Worm (Caenorhabditis elegans): ENCODE measurements around the gene Y41D4A.3.

The Y41D4A.3 gene

DNA sequence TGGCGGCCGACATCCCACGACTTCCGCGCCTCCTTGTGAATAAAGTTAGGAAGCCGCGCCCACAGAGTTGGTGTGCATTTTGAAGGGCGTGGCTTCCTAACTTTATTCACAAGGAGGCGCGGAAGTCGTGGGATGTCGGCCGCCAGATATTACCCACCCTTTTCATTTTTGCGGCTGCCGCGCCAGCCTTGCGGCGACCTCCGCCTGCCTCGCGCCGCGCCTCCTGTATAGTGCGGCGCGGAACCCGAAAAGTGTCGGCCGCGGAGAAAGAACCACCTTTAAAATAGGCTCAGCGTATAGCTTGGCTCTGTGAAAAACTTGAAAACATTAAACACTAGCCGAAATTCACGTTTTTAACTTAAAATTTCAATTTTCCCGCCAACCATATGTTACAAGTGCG lies 9.9 kb downstream of the Y41D4A.3 start:
- TF ChIP-seq snpc-4 (tag; optimal IDR thresholded peaks at IDR 0.05) (no peak), jun-1 (tag; optimal IDR thresholded peaks at IDR 0.05) (no peak), dsc-1 (tag; optimal IDR thresholded peaks at IDR 0.05) (no peak), zip-4 (GFP tag; optimal IDR thresholded peaks at IDR 0.05) (no peak), skn-1 (tag; optimal IDR thresholded peaks at IDR 0.05) (no peak), ztf-4 (tag; optimal IDR thresholded peaks at IDR 0.05) (no peak), tlp-1 (tag; optimal IDR thresholded peaks at IDR 0.05) (no peak), pax-3 (tag; optimal IDR thresholded peaks at IDR 0.05) (no peak), unc-30 (tag; optimal IDR thresholded peaks at IDR 0.05) (no peak), grh-1 (GFP tag; IDR thresholded peaks at IDR 0.05) (no peak), lir-3 (tag; optimal IDR thresholded peaks at IDR 0.05; ENCODE audit: poor library complexity) (no peak), rnt-1 (tag; optimal IDR thresholded peaks at IDR 0.05) (no peak), ceh-8 (GFP tag; optimal IDR thresholded peaks at IDR 0.05) (no peak), swsn-7 (tag; optimal IDR thresholded peaks at IDR 0.05) (no peak), unc-130 (tag; optimal IDR thresholded peaks at IDR 0.05) (no peak), unc-86 (tag; optimal IDR thresholded peaks at IDR 0.05) (no peak), ceh-63 (GFP tag; optimal IDR thresholded peaks at IDR 0.05) (no peak), mdl-1 (tag; optimal IDR thresholded peaks at IDR 0.05) (no peak)

DNA sequence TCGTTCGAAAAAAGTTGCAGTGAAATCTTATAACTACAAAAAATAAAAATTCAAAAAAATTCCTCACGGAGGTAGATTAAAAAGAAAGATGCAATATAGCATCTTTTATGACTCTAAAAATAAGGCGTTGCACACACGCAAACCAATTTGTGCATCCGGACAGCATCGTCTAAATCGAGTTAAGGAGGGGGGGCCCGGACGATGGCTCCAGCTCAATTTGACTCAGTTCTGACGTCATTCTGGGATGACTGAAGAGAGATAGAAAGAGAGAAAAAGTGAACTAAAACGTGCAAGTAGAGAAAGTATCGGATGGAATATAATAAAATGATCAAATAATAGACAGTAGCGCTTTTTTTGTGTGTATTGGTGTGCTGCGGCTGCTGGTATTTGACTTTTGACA lies 12.4 kb downstream of the Y41D4A.3 start:
- TF ChIP-seq nhr-19 (GFP tag; conservative IDR thresholded peaks at IDR 0.05) (no peak), grh-1 (GFP tag; IDR thresholded peaks at IDR 0.05) (no peak), sptf-1 (tag; optimal IDR thresholded peaks at IDR 0.05) (no peak), fkh-10 (GFP tag; optimal IDR thresholded peaks at IDR 0.05) (peak; percentile 41), lsy-2 (tag; optimal IDR thresholded peaks at IDR 0.05) (peak; percentile 3 to 36), nhr-28 (tag; optimal IDR thresholded peaks at IDR 0.05) (no peak), tbx-2 (tag; optimal IDR thresholded peaks at IDR 0.05) (peak; percentile 46), mdl-1 (tag; optimal IDR thresholded peaks at IDR 0.05) (no peak), nhr-47 (tag; optimal IDR thresholded peaks at IDR 0.05) (peak; percentile 55), blmp-1 (tag; optimal IDR thresholded peaks at IDR 0.05) (no peak), alr-1 (tag; optimal IDR thresholded peaks at IDR 0.05; ENCODE audit: borderline replicate concordance) (no peak), lin-14 (GFP tag; optimal IDR thresholded peaks at IDR 0.05) (peak; percentile 94), nhr-11 (tag; optimal IDR thresholded peaks at IDR 0.05) (no peak), mef-2 (tag; optimal IDR thresholded peaks at IDR 0.05) (no peak), ceh-90 (tag; optimal IDR thresholded peaks at IDR 0.05) (no peak), mep-1 (tag; optimal IDR thresholded peaks at IDR 0.05) (peak; percentile 23), vab-15 (tag; optimal IDR thresholded peaks at IDR 0.05) (no peak), zip-4 (GFP tag; optimal IDR thresholded peaks at IDR 0.05) (no peak), swsn-7 (tag; optimal IDR thresholded peaks at IDR 0.05) (peak; percentile 33), nhr-237 (tag; optimal IDR thresholded peaks at IDR 0.05) (no peak), nhr-85 (tag) (no peak), lin-39 (tag; optimal IDR thresholded peaks at IDR 0.05) (no peak), nhr-90 (tag; optimal IDR thresholded peaks at IDR 0.05; ENCODE audit: poor library complexity) (no peak), hlh-4 (tag; optimal IDR thresholded peaks at IDR 0.05) (no peak), dsc-1 (tag; optimal IDR thresholded peaks at IDR 0.05) (no peak), lin-15B (tag; optimal IDR thresholded peaks at IDR 0.05) (no peak), hlh-17 (GFP tag; optimal IDR thresholded peaks at IDR 0.05; ENCODE audit: borderline replicate concordance) (no peak), Y116A8C.19 (tag; optimal IDR thresholded peaks at IDR 0.05; ENCODE audit: borderline replicate concordance) (no peak), ztf-11 (tag; optimal IDR thresholded peaks at IDR 0.05) (no peak), lir-3 (tag; optimal IDR thresholded peaks at IDR 0.05; ENCODE audit: poor library complexity) (no peak), dpl-1 (GFP tag; optimal IDR thresholded peaks at IDR 0.05) (no peak), mab-9 (GFP tag; IDR thresholded peaks at IDR 0.05) (no peak), snu-23 (GFP tag; optimal IDR thresholded peaks at IDR 0.05) (peak; percentile 27), ceh-88 (GFP tag; IDR thresholded peaks at IDR 0.05) (no peak), xbp-1 (tag; optimal IDR thresholded peaks at IDR 0.05) (peak; percentile 22), unc-30 (tag; optimal IDR thresholded peaks at IDR 0.05) (no peak), C34B4.2 (tag; optimal IDR thresholded peaks at IDR 0.05) (no peak), nhr-71 (tag; optimal IDR thresholded peaks at IDR 0.05) (peak; percentile 63), nhr-84 (tag; optimal IDR thresholded peaks at IDR 0.05) (no peak), ama-1 (optimal IDR thresholded peaks at IDR 0.05) (no peak), ztf-4 (tag; optimal IDR thresholded peaks at IDR 0.05) (no peak), C04F5.9 (tag; optimal IDR thresholded peaks at IDR 0.05) (no peak)

Measured in whole organism, L1 larva.